ENCODE assay signal across 1 worm cellular context in genomic region chrV:10679990-10680602, ce11.
TF ChIP-seq lines count a peak whose summit lies in the region.

No protein-coding gene starts in this region.

TF ChIP-seq in whole organism, L1 larva, 84 proteins besides CTCF, POLR2A, EP300 and RAD21 (continued from another document):
- peak; percentile 12 for TF ChIP-seq snu-23 (GFP tag; optimal IDR thresholded peaks at IDR 0.05; lab: Kevin White, UChicago)
- peak in 1 of 2 experiments; percentile 15 for TF ChIP-seq efl-1 (optimal IDR thresholded peaks at IDR 0.05; lab: Kevin White, UChicago)
- peak; percentile 10 to 92 for TF ChIP-seq efl-1 (GFP tag; optimal IDR thresholded peaks at IDR 0.05 in 1 of 2; lab: Kevin White, UChicago)
- TF ChIP-seq F16B12.6 (tag; optimal IDR thresholded peaks at IDR 0.05; lab: Kevin White, UChicago), result peak; percentile 77
- TF ChIP-seq blmp-1 (tag; optimal IDR thresholded peaks at IDR 0.05; lab: Kevin White, UChicago), result peak; percentile 2
